Fruit fly (Drosophila melanogaster) whole organism, prepupa: ENCODE results near the gene CG4218.

ENCODE experiments used
- CG11902 ChIP-seq: fragments of 200-800 bp; sonication (Bioruptor generic); optimal IDR thresholded peaks from 3 replicates; lab custom pipeline; 2016; ENCODE audit warnings: missing biosample characterization, missing genetic modification characterization
- CG3032 ChIP-seq: fragments of 200-800 bp; optimal IDR thresholded peaks from 2 replicates; lab custom pipeline; 2019; ENCODE audit warnings: missing biosample characterization, mild to moderate bottlenecking, missing genetic modification characterization, moderate library complexity
- CG31627 ChIP-seq: fragments of 200-800 bp; sonication (Bioruptor generic); optimal IDR thresholded peaks from 3 replicates; lab custom pipeline; 2016; ENCODE audit warnings: missing biosample characterization, missing genetic modification characterization

dm6 chr2L:14508710-14509109 is 40.2 kb downstream of the CG4218 start:
- no peak for TF ChIP-seq CG31627
- TF ChIP-seq CG11902 (GFP tag; lab: Kevin White, UChicago): no peak
- no peak for TF ChIP-seq CG3032 (tag; lab: Kevin White, UChicago)
